Fruit fly (Drosophila melanogaster): Measurements from ENCODE around the gene Gabat.
A peak's percentile ranks its signal among the peaks of the same experiment; 100 is the strongest.

The Gabat gene

DNA sequence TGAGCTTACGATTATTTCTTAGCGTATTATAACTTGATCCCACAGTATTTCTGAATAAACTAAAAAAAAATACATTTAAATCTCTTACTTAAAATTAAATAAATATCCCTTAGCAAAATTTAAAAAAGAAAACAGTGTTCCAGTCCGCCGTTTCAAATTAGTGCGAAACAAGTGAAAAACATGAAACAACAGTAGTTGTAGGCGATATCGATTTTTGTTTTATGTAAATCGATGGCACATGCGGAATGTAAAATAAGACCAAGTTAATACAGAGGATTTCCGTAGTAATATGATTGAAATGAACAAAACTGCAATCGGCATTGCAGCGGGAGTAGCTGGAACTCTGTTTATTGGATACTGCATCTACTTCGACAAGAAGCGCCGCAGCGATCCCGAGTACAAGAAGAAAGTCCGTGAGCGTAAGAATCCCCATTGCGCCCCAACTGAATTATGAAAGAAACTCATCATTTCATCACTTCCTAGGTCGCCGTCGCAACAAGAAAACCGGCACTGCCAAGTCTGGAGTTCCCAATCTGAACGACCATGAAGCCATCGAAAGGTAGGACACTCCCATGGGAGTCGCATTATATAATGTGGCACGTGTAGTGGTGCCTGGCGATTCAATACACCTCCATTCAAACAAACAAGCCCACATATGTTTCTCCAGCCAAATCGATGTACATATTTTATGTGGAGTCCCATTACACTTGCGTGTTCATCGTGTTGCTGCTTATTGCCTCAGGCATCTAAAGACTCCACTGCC lies 573 bp upstream of the Gabat start (continued):
- TF ChIP-seq CG4424 (GFP tag; optimal IDR thresholded peaks at IDR 0.05) (no peak), CG9215 (GFP tag; IDR thresholded peaks at IDR 0.05) (no peak), Dfd (GFP tag; optimal IDR thresholded peaks at IDR 0.05) (no peak), wor (GFP tag; IDR thresholded peaks at IDR 0.05) (no peak), CG32767 (GFP tag; IDR thresholded peaks at IDR 0.05) (no peak), Chrac-16 (GFP tag; optimal IDR thresholded peaks at IDR 0.05) (no peak), crc (GFP tag; optimal IDR thresholded peaks at IDR 0.05) (no peak), nmo (GFP tag; optimal IDR thresholded peaks at IDR 0.05) (peak; percentile 15), ewg (GFP tag; optimal IDR thresholded peaks at IDR 0.05) (no peak), CG7745 (tag; optimal IDR thresholded peaks at IDR 0.05) (no peak), nerfin-1 (tag; optimal IDR thresholded peaks at IDR 0.05) (no peak), CG32772 (GFP tag; IDR thresholded peaks at IDR 0.05) (no peak), klu (GFP tag; IDR thresholded peaks at IDR 0.05) (no peak), unpg (GFP tag; optimal IDR thresholded peaks at IDR 0.05) (no peak), CG3281 (GFP tag; optimal IDR thresholded peaks at IDR 0.05) (no peak), YL-1 (GFP tag; optimal IDR thresholded peaks at IDR 0.05) (peak; percentile 43), CG4617 (GFP tag; optimal IDR thresholded peaks at IDR 0.05; ENCODE audit: borderline replicate concordance) (peak; percentile 62), CG14860 (GFP tag; IDR thresholded peaks at IDR 0.05; ENCODE audit: partially characterized antibody) (peak; percentile 29; the same call in 1 of the 3 replicates), CG3163 (GFP tag; optimal IDR thresholded peaks at IDR 0.05) (no peak), abd-A (tag; optimal IDR thresholded peaks at IDR 0.05) (no peak), gcm2 (GFP tag; optimal IDR thresholded peaks at IDR 0.05) (no peak), CG11695 (GFP tag; IDR thresholded peaks at IDR 0.05) (no peak), CG34224 (GFP tag; IDR thresholded peaks at IDR 0.05; ENCODE audit: partially characterized antibody) (no peak), zen (tag; optimal IDR thresholded peaks at IDR 0.05) (peak; percentile 2), pita (GFP tag; optimal IDR thresholded peaks at IDR 0.05) (no peak), CG10267 (tag; optimal IDR thresholded peaks at IDR 0.05) (no peak), dm (GFP tag; optimal IDR thresholded peaks at IDR 0.05) (no peak), CG12769 (tag; optimal IDR thresholded peaks at IDR 0.05) (no peak), CG12391 (tag; optimal IDR thresholded peaks at IDR 0.05) (no peak), da (GFP tag; optimal IDR thresholded peaks at IDR 0.05) (no peak), aop (GFP tag; IDR thresholded peaks at IDR 0.05) (no peak), sens-2 (GFP tag; IDR thresholded peaks at IDR 0.05) (no peak), unc-4 (GFP tag; IDR thresholded peaks at IDR 0.05; ENCODE audit: partially characterized antibody) (0 out of 2 replicates have a peak, but pooled peaks have one; percentile 15), CG4404 (GFP tag; IDR thresholded peaks at IDR 0.05) (no peak), fd96Cb (tag; optimal IDR thresholded peaks at IDR 0.05) (no peak), crol (GFP tag; IDR thresholded peaks at IDR 0.05) (no peak), mirr (GFP tag; optimal IDR thresholded peaks at IDR 0.05) (no peak), trem (tag; optimal IDR thresholded peaks at IDR 0.05) (peak; percentile 18), Lhr (GFP tag; optimal IDR thresholded peaks at IDR 0.05) (no peak), kni (GFP tag; optimal IDR thresholded peaks at IDR 0.05) (no peak), Stat92E (GFP tag; optimal IDR thresholded peaks at IDR 0.05) (no peak), E2f1 (GFP tag; IDR thresholded peaks at IDR 0.05) (no peak), salm (tag; optimal IDR thresholded peaks at IDR 0.05) (no peak), Sry-δ (GFP tag; optimal IDR thresholded peaks at IDR 0.05) (peak; percentile 23), CG34376 (GFP tag; optimal IDR thresholded peaks at IDR 0.05) (no peak), ato (GFP tag; IDR thresholded peaks at IDR 0.05; ENCODE audit: partially characterized antibody) (no peak), lbe (GFP tag; optimal IDR thresholded peaks at IDR 0.05) (no peak), CG12071 (GFP tag; optimal IDR thresholded peaks at IDR 0.05) (no peak), CG12942 (GFP tag; optimal IDR thresholded peaks at IDR 0.05) (no peak)
